Fruit fly (Drosophila melanogaster): ENCODE results near the gene CG31668.

Gene CG31668

DNA sequence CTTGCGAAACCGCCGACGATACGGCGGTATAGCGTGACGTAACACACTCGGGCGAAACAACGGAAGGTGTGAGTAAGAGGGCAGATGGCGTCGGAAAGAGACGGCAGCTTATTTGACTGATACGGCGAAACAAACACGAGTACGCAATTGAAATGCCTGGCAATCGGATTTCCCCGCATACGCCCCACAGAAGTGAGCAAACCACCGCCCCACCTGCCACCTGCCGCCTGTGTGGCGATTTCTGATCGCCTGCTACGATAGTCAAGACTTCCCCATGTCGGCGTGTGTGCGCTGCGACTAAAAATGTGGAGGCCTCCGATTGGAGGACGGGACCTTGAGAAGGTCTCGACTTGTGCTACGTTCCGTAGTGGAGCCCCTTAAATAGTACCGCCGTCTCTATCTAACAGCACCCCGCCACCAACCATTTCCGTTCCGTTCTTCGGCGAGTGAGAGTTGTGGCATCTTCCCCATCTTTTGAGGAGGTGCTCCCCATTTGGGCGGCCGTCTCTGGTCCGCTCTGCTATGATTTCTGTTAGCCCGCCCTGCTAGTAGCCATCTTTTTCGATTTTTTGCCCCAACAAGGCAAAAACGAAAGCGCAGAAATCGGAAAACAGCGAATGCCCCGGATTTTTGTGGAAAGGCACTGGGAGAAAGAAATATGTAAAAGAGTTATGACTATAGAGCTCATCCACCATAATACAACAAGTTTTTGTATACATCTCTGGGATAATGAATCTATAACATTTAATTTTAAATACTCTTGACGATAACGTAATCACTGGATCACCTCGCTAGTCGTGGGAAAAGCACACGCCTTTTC is 7.1 kb downstream of the CG31668 start (continued):
- TF ChIP-seq CG11902 (GFP tag; optimal IDR thresholded peaks at IDR 0.05) (peak; percentile 98), CG8632 (GFP tag; optimal IDR thresholded peaks at IDR 0.05) (peak; percentile 97), CG16779 (tag; optimal IDR thresholded peaks at IDR 0.05) (peak; percentile 94), CG6276 (GFP tag; optimal IDR thresholded peaks at IDR 0.05) (peak; percentile 96), Hr38 (GFP tag; optimal IDR thresholded peaks at IDR 0.05) (peak; percentile 51), Sox102F (GFP tag; optimal IDR thresholded peaks at IDR 0.05) (peak; percentile 99), CG7368 (GFP tag; optimal IDR thresholded peaks at IDR 0.05) (peak; percentile 94), acj6 (GFP tag; optimal IDR thresholded peaks at IDR 0.05) (peak; percentile 99), dsx (GFP tag; optimal IDR thresholded peaks at IDR 0.05; ENCODE audit: poor library complexity, severe bottlenecking) (peak; percentile 94), CG32006 (GFP tag; optimal IDR thresholded peaks at IDR 0.05) (peak; percentile 98), net (GFP tag; optimal IDR thresholded peaks at IDR 0.05) (peak; percentile 97), esn (GFP tag; optimal IDR thresholded peaks at IDR 0.05) (peak; percentile 99), Met (GFP tag; optimal IDR thresholded peaks at IDR 0.05) (peak; percentile 99), CG6163 (GFP tag; IDR thresholded peaks at IDR 0.05) (no peak), CG3919 (GFP tag; optimal IDR thresholded peaks at IDR 0.05) (peak; percentile 99), CG11294 (GFP tag; IDR thresholded peaks at IDR 0.05) (no peak), CG10631 (GFP tag; optimal IDR thresholded peaks at IDR 0.05) (peak; percentile 99), Smox (GFP tag; optimal IDR thresholded peaks at IDR 0.05) (peak; percentile 99), ss (GFP tag; optimal IDR thresholded peaks at IDR 0.05) (peak; percentile 92 to 93), fd59A (GFP tag; optimal IDR thresholded peaks at IDR 0.05) (peak; percentile 95), lz (GFP tag; optimal IDR thresholded peaks at IDR 0.05) (peak; percentile 99), Hr39 (GFP tag; optimal IDR thresholded peaks at IDR 0.05) (peak; percentile 99), CG1621 (tag; optimal IDR thresholded peaks at IDR 0.05) (peak; percentile 94), svp (GFP tag) (peak; percentile 99), vri (GFP tag; optimal IDR thresholded peaks at IDR 0.05) (peak; percentile 100), spab (GFP tag; optimal IDR thresholded peaks at IDR 0.05) (peak; percentile 96), Gug (GFP tag; IDR thresholded peaks at IDR 0.05) (no peak), CG11762 (GFP tag; optimal IDR thresholded peaks at IDR 0.05; ENCODE audit: insufficient read depth) (peak; percentile 98), Hr4 (GFP tag; optimal IDR thresholded peaks at IDR 0.05) (peak; percentile 98), CG8319 (GFP tag; optimal IDR thresholded peaks at IDR 0.05) (peak; percentile 98), eg (GFP tag; IDR thresholded peaks at IDR 0.05) (no peak), Sox14 (GFP tag; optimal IDR thresholded peaks at IDR 0.05) (peak; percentile 99), dac (GFP tag; optimal IDR thresholded peaks at IDR 0.05) (peak; percentile 92), Eip93F (GFP tag; optimal IDR thresholded peaks at IDR 0.05) (no peak), Eip78C (GFP tag) (peak; percentile 99), Ets96B (tag; optimal IDR thresholded peaks at IDR 0.05) (peak; percentile 97), fd85E (GFP tag; optimal IDR thresholded peaks at IDR 0.05) (peak; percentile 92), salr (GFP tag; optimal IDR thresholded peaks at IDR 0.05) (peak; percentile 94 to 98), CG31627 (GFP tag; optimal IDR thresholded peaks at IDR 0.05) (peak; percentile 99), CG4318 (GFP tag; optimal IDR thresholded peaks at IDR 0.05) (peak; percentile 95), OdsH (GFP tag; optimal IDR thresholded peaks at IDR 0.05) (peak; percentile 98), Lpt (GFP tag; optimal IDR thresholded peaks at IDR 0.05) (peak; percentile 97)
